Fruit fly (Drosophila melanogaster) whole organism, prepupa: Measurements from ENCODE around the gene Dok.
A peak's percentile ranks its signal among the peaks of the same experiment; 100 is the strongest.

Source experiments
- Blimp-1 ChIP-seq: fragments of 200-800 bp; sonication (Bioruptor generic); optimal IDR thresholded peaks from 3 replicates; lab custom pipeline; 2017; ENCODE audit warnings: missing biosample characterization, missing genetic modification characterization, mild to moderate bottlenecking, moderate library complexity, missing genetic modification reagents
- CG11294 ChIP-seq: fragments of 200-800 bp; sonication (Bioruptor generic); IDR thresholded peaks from 2 replicates; pipeline ENCODE4 v1.3.6; 2022; ENCODE audit warnings: missing biosample characterization, missing genetic modification characterization
- CG11902 ChIP-seq: fragments of 200-800 bp; sonication (Bioruptor generic); optimal IDR thresholded peaks from 3 replicates; lab custom pipeline; 2016; ENCODE audit warnings: missing biosample characterization, missing genetic modification characterization
- CG15336 ChIP-seq: fragments of 200-800 bp; sonication (Bioruptor generic); IDR thresholded peaks from 2 replicates; pipeline ENCODE4 v1.3.6; 2022; ENCODE audit warnings: missing biosample characterization, missing genetic modification characterization
- CG1621 ChIP-seq: fragments of 200-800 bp; sonication (Bioruptor generic); optimal IDR thresholded peaks from 3 replicates; lab custom pipeline; 2018; ENCODE audit warnings: missing biosample characterization, mild to moderate bottlenecking, missing genetic modification characterization
- CG16779 ChIP-seq: fragments of 200-800 bp; sonication (Bioruptor generic); optimal IDR thresholded peaks from 3 replicates; lab custom pipeline; 2017; ENCODE audit warnings: missing biosample characterization, mild to moderate bottlenecking, missing genetic modification characterization
- CG3032 ChIP-seq: fragments of 200-800 bp; optimal IDR thresholded peaks from 2 replicates; lab custom pipeline; 2019; ENCODE audit warnings: missing biosample characterization, mild to moderate bottlenecking, missing genetic modification characterization, moderate library complexity
- CG31627 ChIP-seq: fragments of 200-800 bp; sonication (Bioruptor generic); optimal IDR thresholded peaks from 3 replicates; lab custom pipeline; 2016; ENCODE audit warnings: missing biosample characterization, missing genetic modification characterization
- CG32006 ChIP-seq: fragments of 200-800 bp; sonication (Bioruptor generic); optimal IDR thresholded peaks from 3 replicates; lab custom pipeline; 2017; ENCODE audit warnings: missing biosample characterization, mild to moderate bottlenecking, missing genetic modification characterization
- CG34406 ChIP-seq: fragments of 200-800 bp; sonication (Bioruptor generic); optimal IDR thresholded peaks from 3 replicates; lab custom pipeline; 2016; ENCODE audit warnings: missing biosample characterization, missing genetic modification characterization
- CG3919 ChIP-seq: fragments of 200-800 bp; sonication (Bioruptor generic); optimal IDR thresholded peaks from 3 replicates; lab custom pipeline; 2016; ENCODE audit warnings: missing biosample characterization, missing genetic modification characterization
- CG4318 ChIP-seq: fragments of 200-800 bp; sonication (Bioruptor generic); optimal IDR thresholded peaks from 3 replicates; lab custom pipeline; 2017; ENCODE audit warnings: missing biosample characterization, mild to moderate bottlenecking, missing genetic modification characterization
- CG6163 ChIP-seq: fragments of 200-800 bp; sonication (Bioruptor generic); IDR thresholded peaks from 3 replicates; pipeline ENCODE4 v1.3.6; 2022; ENCODE audit warnings: missing biosample characterization, missing genetic modification characterization
- CG6808 ChIP-seq: fragments of 200-800 bp; sonication (Bioruptor generic); optimal IDR thresholded peaks from 3 replicates; lab custom pipeline; 2017; ENCODE audit warnings: missing biosample characterization, missing genetic modification characterization, mild to moderate bottlenecking, moderate library complexity, missing genetic modification reagents
- CG6854 ChIP-seq: fragments of 200-800 bp; sonication (Bioruptor generic); optimal IDR thresholded peaks from 2 replicates; lab custom pipeline; 2017; ENCODE audit warnings: missing biosample characterization, mild to moderate bottlenecking, missing genetic modification characterization
- CG8119 ChIP-seq: fragments of 200-800 bp; sonication (Bioruptor generic); IDR thresholded peaks from 3 replicates; pipeline ENCODE4 v1.3.6; 2022; ENCODE audit warnings: missing biosample characterization, missing genetic modification characterization
- CG8319 ChIP-seq: fragments of 200-800 bp; sonication (Bioruptor generic); optimal IDR thresholded peaks from 3 replicates; lab custom pipeline; 2016; ENCODE audit warnings: missing biosample characterization, missing genetic modification characterization
- Eip75B ChIP-seq: fragments of 200-800 bp; sonication (Bioruptor generic); optimal IDR thresholded peaks from 3 replicates; lab custom pipeline; 2016; ENCODE audit warnings: missing biosample characterization, missing genetic modification characterization
- Eip78C ChIP-seq: fragments of 200-800 bp; sonication (Bioruptor generic); peaks from one replicate; lab custom pipeline; 2016; ENCODE audit warnings: missing biosample characterization, missing genetic modification characterization
- Eip93F ChIP-seq: fragments of 200-800 bp; sonication (Bioruptor generic); optimal IDR thresholded peaks from 2 replicates; lab custom pipeline; 2016; ENCODE audit warnings: missing biosample characterization, mild to moderate bottlenecking, missing genetic modification characterization
- Ets96B ChIP-seq: fragments of 200-800 bp; optimal IDR thresholded peaks from 2 replicates; lab custom pipeline; 2019; ENCODE audit warnings: missing biosample characterization, mild to moderate bottlenecking, missing genetic modification characterization, moderate library complexity
- Gug ChIP-seq: fragments of 200-800 bp; sonication (Bioruptor generic); IDR thresholded peaks from 2 replicates; pipeline ENCODE4 v1.3.6; 2022; ENCODE audit warnings: missing biosample characterization, missing genetic modification characterization
- Hr38 ChIP-seq: sonication (Bioruptor generic); optimal IDR thresholded peaks from 2 replicates; lab custom pipeline; 2016; ENCODE audit warnings: missing biosample characterization, missing genetic modification characterization
- Hr39 ChIP-seq: fragments of 200-800 bp; sonication (Bioruptor generic); optimal IDR thresholded peaks from 2 replicates; lab custom pipeline; 2016; ENCODE audit warnings: missing biosample characterization, missing genetic modification characterization
- Hr4 ChIP-seq: fragments of 200-800 bp; sonication (Bioruptor generic); optimal IDR thresholded peaks from 3 replicates; lab custom pipeline; 2016; ENCODE audit warnings: missing biosample characterization, missing genetic modification characterization
- Lpt ChIP-seq: fragments of 200-800 bp; sonication (Bioruptor generic); optimal IDR thresholded peaks from 3 replicates; lab custom pipeline; 2016; ENCODE audit warnings: missing biosample characterization, missing genetic modification characterization
- Met ChIP-seq: fragments of 200-800 bp; sonication (Bioruptor generic); optimal IDR thresholded peaks from 3 replicates; lab custom pipeline; 2016; ENCODE audit warnings: missing biosample characterization, missing genetic modification characterization
- OdsH ChIP-seq: fragments of 200-800 bp; sonication (Bioruptor generic); optimal IDR thresholded peaks from 3 replicates; lab custom pipeline; 2016; ENCODE audit warnings: missing biosample characterization, missing genetic modification characterization
- Sox14 ChIP-seq: fragments of 200-800 bp; sonication (Bioruptor generic); optimal IDR thresholded peaks from 3 replicates; lab custom pipeline; 2016; ENCODE audit warnings: missing biosample characterization, missing genetic modification characterization
- Sox15 ChIP-seq: fragments of 200-800 bp; sonication (Bioruptor generic); optimal IDR thresholded peaks from 3 replicates; lab custom pipeline; 2016; ENCODE audit warnings: missing biosample characterization, missing genetic modification characterization
- acj6 ChIP-seq: fragments of 200-800 bp; sonication (Bioruptor generic); optimal IDR thresholded peaks from 3 replicates; lab custom pipeline; 2016; ENCODE audit warnings: missing biosample characterization, missing genetic modification characterization
- cyc ChIP-seq: fragments of 200-800 bp; sonication (Bioruptor generic); optimal IDR thresholded peaks from 3 replicates; lab custom pipeline; 2016; ENCODE audit warnings: missing biosample characterization, missing genetic modification characterization
- esn ChIP-seq: fragments of 200-800 bp; sonication (Bioruptor generic); optimal IDR thresholded peaks from 2 replicates; lab custom pipeline; 2016; ENCODE audit warnings: missing biosample characterization, mild to moderate bottlenecking, missing genetic modification characterization, moderate library complexity
- fd59A ChIP-seq: fragments of 200-800 bp; sonication (Bioruptor generic); optimal IDR thresholded peaks from 2 replicates; lab custom pipeline; 2017; ENCODE audit warnings: missing biosample characterization, mild to moderate bottlenecking, missing genetic modification characterization, missing genetic modification reagents
- fkh ChIP-seq: fragments of 200-800 bp; sonication (Bioruptor generic); optimal IDR thresholded peaks from 3 replicates; lab custom pipeline; 2017; ENCODE audit warnings: missing biosample characterization, mild to moderate bottlenecking, missing genetic modification characterization, moderate library complexity
- lz ChIP-seq: fragments of 200-800 bp; sonication (Bioruptor generic); optimal IDR thresholded peaks from 3 replicates; lab custom pipeline; 2016; ENCODE audit warnings: missing biosample characterization, missing genetic modification characterization
- net ChIP-seq: fragments of 200-800 bp; sonication (Bioruptor generic); optimal IDR thresholded peaks from 3 replicates; lab custom pipeline; 2016; ENCODE audit warnings: missing biosample characterization, missing genetic modification characterization
- salr ChIP-seq, 2 experiments: fragments of 200-800 bp; sonication (Bioruptor generic); optimal IDR thresholded peaks; 3 replicates each; lab custom pipeline; 2016 to 2018; ENCODE audit warnings: missing biosample characterization in 2 of 2, missing genetic modification characterization in 2 of 2, mild to moderate bottlenecking in 1 of 2
- spab ChIP-seq: fragments of 200-800 bp; sonication (Bioruptor generic); optimal IDR thresholded peaks from 2 replicates; lab custom pipeline; 2017; ENCODE audit warnings: missing biosample characterization, mild to moderate bottlenecking, missing genetic modification characterization, missing genetic modification reagents
- ss ChIP-seq, 2 experiments: fragments of 200-800 bp; sonication (Bioruptor generic); optimal IDR thresholded peaks; 2 replicates in 1 of 2; 3 replicates in 1 of 2; lab custom pipeline; 2017 to 2018; ENCODE audit warnings: mild to moderate bottlenecking in 2 of 2, missing biosample characterization in 2 of 2, missing genetic modification characterization in 2 of 2, moderate library complexity in 1 of 2
- svp ChIP-seq: fragments of 200-800 bp; sonication (Bioruptor generic); peaks from one replicate; lab custom pipeline; 2016; ENCODE audit warnings: missing biosample characterization, missing genetic modification characterization
- vri ChIP-seq: fragments of 200-800 bp; sonication (Bioruptor generic); optimal IDR thresholded peaks from 3 replicates; lab custom pipeline; 2016; ENCODE audit warnings: missing biosample characterization, mild to moderate bottlenecking, missing genetic modification characterization

The Dok gene

DNA sequence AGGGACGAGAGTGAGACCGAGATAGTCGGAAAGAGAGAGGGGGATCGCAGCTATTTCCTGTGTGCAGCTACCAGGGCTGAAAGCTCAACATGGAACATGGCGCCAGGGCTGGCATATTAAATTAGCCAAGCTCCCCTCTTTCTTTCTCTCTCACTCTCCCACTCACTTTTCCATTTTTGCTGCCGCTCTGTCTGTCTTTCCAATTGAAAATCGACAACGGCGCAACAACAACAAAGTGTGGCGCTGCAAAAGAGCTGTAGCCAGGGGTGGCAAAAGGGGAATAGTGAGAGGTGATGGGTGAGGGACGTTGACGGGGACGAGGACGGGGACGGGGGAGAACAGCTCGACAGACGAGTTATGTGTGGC, 23.7 kb upstream of the Dok start (continued):
- TF ChIP-seq fd59A, result peak; percentile 59
- TF ChIP-seq CG4318, result no peak
- peak; percentile 28 for TF ChIP-seq CG11294 (GFP tag; lab: Robert Waterston, UW)
- peak; percentile 48 for TF ChIP-seq CG3919 (GFP tag; lab: Kevin White, UChicago)
- TF ChIP-seq spab, result peak; percentile 42
- TF ChIP-seq CG16779, result no peak
- TF ChIP-seq salr (GFP tag; optimal IDR thresholded peaks at IDR 0.05; lab: Kevin White, UChicago), result peak in 1 of 2 experiments; percentile 39
- TF ChIP-seq OdsH, result no peak
- TF ChIP-seq CG8319 (GFP tag; lab: Kevin White, UChicago), result no peak
- no peak for TF ChIP-seq vri (GFP tag; lab: Kevin White, UChicago)
- TF ChIP-seq Eip75B, result no peak
- TF ChIP-seq CG34406 (GFP tag; lab: Kevin White, UChicago), result peak; percentile 8
- TF ChIP-seq Eip78C (GFP tag; lab: Kevin White, UChicago), result peak; percentile 86
- TF ChIP-seq Sox14 (GFP tag; lab: Kevin White, UChicago), result peak; percentile 27
- TF ChIP-seq CG15336 (GFP tag; lab: Robert Waterston, UW), result peak; percentile 13; the same call in 1 of the 2 replicates
- TF ChIP-seq acj6 (GFP tag; lab: Kevin White, UChicago), result peak; percentile 51
- peak; percentile 49 for TF ChIP-seq Ets96B (tag; lab: Kevin White, UChicago)

DNA sequence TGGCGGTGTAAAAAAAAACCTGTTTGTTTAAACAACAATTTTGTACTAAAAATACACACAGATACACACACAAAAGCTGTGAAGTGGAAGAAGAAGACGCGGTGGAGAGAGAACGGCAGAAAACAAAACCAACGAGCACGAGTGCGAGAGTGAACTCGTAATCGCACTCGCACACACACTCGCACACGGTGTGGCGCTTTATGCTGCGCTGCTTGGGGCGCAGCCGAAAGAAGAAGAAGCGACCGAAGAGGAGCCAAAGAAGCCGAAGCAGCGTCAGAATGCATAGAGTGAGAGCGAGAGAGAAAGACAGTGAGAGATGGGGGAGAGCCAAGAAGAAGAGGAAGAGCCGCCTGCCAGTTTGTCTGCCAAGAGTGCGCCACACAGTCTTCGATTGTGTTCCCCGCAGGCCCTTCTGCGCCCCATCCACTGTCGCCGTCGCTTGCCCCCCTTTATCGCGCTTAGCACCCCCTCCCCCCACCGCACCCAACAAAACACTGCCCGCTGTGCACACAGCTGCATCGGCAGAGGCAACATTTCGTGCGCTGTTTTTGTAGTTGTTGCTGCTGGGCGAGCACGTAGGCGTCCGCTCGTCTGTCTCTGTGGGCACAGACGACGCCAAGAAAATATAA, 23.2 kb upstream of the Dok start:
- TF ChIP-seq CG6163 (peak; percentile 51), vri (GFP tag; lab: Kevin White, UChicago) (peak; percentile 15), Hr38 (GFP tag; lab: Kevin White, UChicago) (no peak), CG16779 (no peak), Met (GFP tag; lab: Kevin White, UChicago) (no peak), Blimp-1 (GFP tag; lab: Kevin White, UChicago) (no peak), Hr4 (GFP tag; lab: Kevin White, UChicago) (no peak), svp (GFP tag; lab: Kevin White, UChicago) (peak; percentile 44), Eip78C (GFP tag; lab: Kevin White, UChicago) (no peak), CG11902 (GFP tag; lab: Kevin White, UChicago) (no peak), Gug (peak; percentile 33), CG6854 (GFP tag; lab: Kevin White, UChicago) (no peak), cyc (GFP tag; lab: Kevin White, UChicago) (no peak), CG1621 (tag; lab: Kevin White, UChicago) (no peak), Eip75B (no peak), CG11294 (GFP tag; lab: Robert Waterston, UW) (no peak; the same call in 1 of the 2 replicates), CG8319 (GFP tag; lab: Kevin White, UChicago) (no peak), Eip93F (peak; percentile 46), Ets96B (tag; lab: Kevin White, UChicago) (no peak), CG31627 (GFP tag; lab: Kevin White, UChicago) (no peak), CG8119 (GFP tag; lab: Robert Waterston, UW) (no peak), fd59A (peak; percentile 3), ss (GFP tag; optimal IDR thresholded peaks at IDR 0.05; lab: Kevin White, UChicago) (no peak), lz (no peak), Sox15 (GFP tag; lab: Kevin White, UChicago) (no peak), acj6 (GFP tag; lab: Kevin White, UChicago) (no peak), CG32006 (GFP tag; lab: Kevin White, UChicago) (no peak), CG3032 (tag; lab: Kevin White, UChicago) (no peak), esn (GFP tag; lab: Kevin White, UChicago) (no peak), CG6808 (no peak), Lpt (peak; percentile 69), fkh (GFP tag; lab: Kevin White, UChicago) (peak; percentile 44), CG3919 (GFP tag; lab: Kevin White, UChicago) (no peak), Hr39 (no peak), net (GFP tag; lab: Kevin White, UChicago) (no peak)
